Fruit fly (Drosophila melanogaster): Measurements from ENCODE around the gene CG17944.

dm6 chr3R:7313034-7313433 is 48.9 kb downstream of the CG17944 start:
- TF ChIP-seq Sin3A (optimal IDR thresholded peaks at IDR 0.05): no peak
- TF ChIP-seq psq (optimal IDR thresholded peaks at IDR 0.05): no peak
- no peak for TF ChIP-seq Myc (optimal IDR thresholded peaks at IDR 0.05)
- TF ChIP-seq ttk (optimal IDR thresholded peaks at IDR 0.05): no peak
- no peak for TF ChIP-seq h (optimal IDR thresholded peaks at IDR 0.05)

Measured in Kc167 (cell line).